Worm (Caenorhabditis elegans): ENCODE results near the gene K01A6.8.

ce11 chrIV:11779028-11779427, 41.9 kb upstream of the K01A6.8 start, which contains the start of gene lpr-2:
- TF ChIP-seq hmbx-1 (tag; optimal IDR thresholded peaks at IDR 0.05) (no peak), ama-1 (optimal IDR thresholded peaks at IDR 0.05) (no peak), B0310.2 (tag; optimal IDR thresholded peaks at IDR 0.05) (no peak), aly-1 (tag; optimal IDR thresholded peaks at IDR 0.05) (no peak), pes-1 (GFP tag; IDR thresholded peaks at IDR 0.05) (no peak), scrt-1 (GFP tag; IDR thresholded peaks at IDR 0.05) (no peak), flt-1 (GFP tag; IDR thresholded peaks at IDR 0.05) (no peak), ceh-36 (tag; optimal IDR thresholded peaks at IDR 0.05) (no peak), F13C5.2 (tag; optimal IDR thresholded peaks at IDR 0.05) (no peak), hnd-1 (tag; optimal IDR thresholded peaks at IDR 0.05) (no peak), ceh-13 (GFP tag; optimal IDR thresholded peaks at IDR 0.05) (no peak), tra-4 (tag; optimal IDR thresholded peaks at IDR 0.05) (no peak), sea-1 (GFP tag; conservative IDR thresholded peaks at IDR 0.05) (no peak), tbx-37 (GFP tag; conservative IDR thresholded peaks at IDR 0.05) (no peak)
